Fruit fly (Drosophila melanogaster) whole organism, prepupa: ENCODE data around the gene CG14645.

Experiments used
- Blimp-1 ChIP-seq: fragments of 200-800 bp; sonication (Bioruptor generic); optimal IDR thresholded peaks from 3 replicates; lab custom pipeline; 2017; ENCODE audit warnings: missing biosample characterization, missing genetic modification characterization, mild to moderate bottlenecking, moderate library complexity, missing genetic modification reagents
- CG10631 ChIP-seq: fragments of 200-800 bp; sonication (Bioruptor generic); optimal IDR thresholded peaks from 2 replicates; lab custom pipeline; 2016; ENCODE audit warnings: missing biosample characterization, missing genetic modification characterization
- CG10669 ChIP-seq: fragments of 200-800 bp; sonication (Bioruptor generic); optimal IDR thresholded peaks from 3 replicates; lab custom pipeline; 2018; ENCODE audit warnings: missing biosample characterization, mild to moderate bottlenecking, missing genetic modification characterization, moderate library complexity
- CG11294 ChIP-seq: fragments of 200-800 bp; sonication (Bioruptor generic); IDR thresholded peaks from 2 replicates; pipeline ENCODE4 v1.3.6; 2022; ENCODE audit warnings: missing biosample characterization, missing genetic modification characterization
- CG11762 ChIP-seq: fragments of 200-800 bp; sonication (Bioruptor generic); optimal IDR thresholded peaks from 3 replicates; lab custom pipeline; 2016; ENCODE audit warnings: missing biosample characterization, missing genetic modification characterization; ENCODE audit not compliant: insufficient read depth
- CG11902 ChIP-seq: fragments of 200-800 bp; sonication (Bioruptor generic); optimal IDR thresholded peaks from 3 replicates; lab custom pipeline; 2016; ENCODE audit warnings: missing biosample characterization, missing genetic modification characterization
- CG15336 ChIP-seq: fragments of 200-800 bp; sonication (Bioruptor generic); IDR thresholded peaks from 2 replicates; pipeline ENCODE4 v1.3.6; 2022; ENCODE audit warnings: missing biosample characterization, missing genetic modification characterization
- CG1621 ChIP-seq: fragments of 200-800 bp; sonication (Bioruptor generic); optimal IDR thresholded peaks from 3 replicates; lab custom pipeline; 2018; ENCODE audit warnings: missing biosample characterization, mild to moderate bottlenecking, missing genetic modification characterization
- CG16779 ChIP-seq: fragments of 200-800 bp; sonication (Bioruptor generic); optimal IDR thresholded peaks from 3 replicates; lab custom pipeline; 2017; ENCODE audit warnings: missing biosample characterization, mild to moderate bottlenecking, missing genetic modification characterization
- CG3032 ChIP-seq: fragments of 200-800 bp; optimal IDR thresholded peaks from 2 replicates; lab custom pipeline; 2019; ENCODE audit warnings: missing biosample characterization, mild to moderate bottlenecking, missing genetic modification characterization, moderate library complexity
- CG31627 ChIP-seq: fragments of 200-800 bp; sonication (Bioruptor generic); optimal IDR thresholded peaks from 3 replicates; lab custom pipeline; 2016; ENCODE audit warnings: missing biosample characterization, missing genetic modification characterization
- CG32006 ChIP-seq: fragments of 200-800 bp; sonication (Bioruptor generic); optimal IDR thresholded peaks from 3 replicates; lab custom pipeline; 2017; ENCODE audit warnings: missing biosample characterization, mild to moderate bottlenecking, missing genetic modification characterization
- CG34406 ChIP-seq: fragments of 200-800 bp; sonication (Bioruptor generic); optimal IDR thresholded peaks from 3 replicates; lab custom pipeline; 2016; ENCODE audit warnings: missing biosample characterization, missing genetic modification characterization
- CG3919 ChIP-seq: fragments of 200-800 bp; sonication (Bioruptor generic); optimal IDR thresholded peaks from 3 replicates; lab custom pipeline; 2016; ENCODE audit warnings: missing biosample characterization, missing genetic modification characterization
- CG6163 ChIP-seq: fragments of 200-800 bp; sonication (Bioruptor generic); IDR thresholded peaks from 3 replicates; pipeline ENCODE4 v1.3.6; 2022; ENCODE audit warnings: missing biosample characterization, missing genetic modification characterization
- CG6276 ChIP-seq: fragments of 200-800 bp; sonication (Bioruptor generic); optimal IDR thresholded peaks from 2 replicates; lab custom pipeline; 2017; ENCODE audit warnings: missing biosample characterization, mild to moderate bottlenecking, missing genetic modification characterization
- CG6792 ChIP-seq: fragments of 200-800 bp; sonication (Bioruptor generic); optimal IDR thresholded peaks from 3 replicates; lab custom pipeline; 2016; ENCODE audit warnings: missing biosample characterization, missing genetic modification characterization
- CG6854 ChIP-seq: fragments of 200-800 bp; sonication (Bioruptor generic); optimal IDR thresholded peaks from 2 replicates; lab custom pipeline; 2017; ENCODE audit warnings: missing biosample characterization, mild to moderate bottlenecking, missing genetic modification characterization
- CG7368 ChIP-seq: fragments of 200-800 bp; sonication (Bioruptor generic); optimal IDR thresholded peaks from 3 replicates; lab custom pipeline; 2016; ENCODE audit warnings: missing biosample characterization, missing genetic modification characterization
- CG8319 ChIP-seq: fragments of 200-800 bp; sonication (Bioruptor generic); optimal IDR thresholded peaks from 3 replicates; lab custom pipeline; 2016; ENCODE audit warnings: missing biosample characterization, missing genetic modification characterization
- CG8632 ChIP-seq: fragments of 200-800 bp; sonication (Bioruptor generic); optimal IDR thresholded peaks from 3 replicates; lab custom pipeline; 2016; ENCODE audit warnings: missing biosample characterization, missing genetic modification characterization
- Eip78C ChIP-seq: fragments of 200-800 bp; sonication (Bioruptor generic); peaks from one replicate; lab custom pipeline; 2016; ENCODE audit warnings: missing biosample characterization, missing genetic modification characterization
- Eip93F ChIP-seq: fragments of 200-800 bp; sonication (Bioruptor generic); optimal IDR thresholded peaks from 2 replicates; lab custom pipeline; 2016; ENCODE audit warnings: missing biosample characterization, mild to moderate bottlenecking, missing genetic modification characterization
- Ets21C ChIP-seq: fragments of 200-800 bp; sonication (Bioruptor generic); optimal IDR thresholded peaks from 3 replicates; lab custom pipeline; 2016; ENCODE audit warnings: missing biosample characterization, missing genetic modification characterization
- Ets96B ChIP-seq: fragments of 200-800 bp; optimal IDR thresholded peaks from 2 replicates; lab custom pipeline; 2019; ENCODE audit warnings: missing biosample characterization, mild to moderate bottlenecking, missing genetic modification characterization, moderate library complexity
- Gug ChIP-seq: fragments of 200-800 bp; sonication (Bioruptor generic); IDR thresholded peaks from 2 replicates; pipeline ENCODE4 v1.3.6; 2022; ENCODE audit warnings: missing biosample characterization, missing genetic modification characterization
- Hr38 ChIP-seq: sonication (Bioruptor generic); optimal IDR thresholded peaks from 2 replicates; lab custom pipeline; 2016; ENCODE audit warnings: missing biosample characterization, missing genetic modification characterization
- Hr39 ChIP-seq: fragments of 200-800 bp; sonication (Bioruptor generic); optimal IDR thresholded peaks from 2 replicates; lab custom pipeline; 2016; ENCODE audit warnings: missing biosample characterization, missing genetic modification characterization
- Hr4 ChIP-seq: fragments of 200-800 bp; sonication (Bioruptor generic); optimal IDR thresholded peaks from 3 replicates; lab custom pipeline; 2016; ENCODE audit warnings: missing biosample characterization, missing genetic modification characterization
- Lpt ChIP-seq: fragments of 200-800 bp; sonication (Bioruptor generic); optimal IDR thresholded peaks from 3 replicates; lab custom pipeline; 2016; ENCODE audit warnings: missing biosample characterization, missing genetic modification characterization
- Sox15 ChIP-seq: fragments of 200-800 bp; sonication (Bioruptor generic); optimal IDR thresholded peaks from 3 replicates; lab custom pipeline; 2016; ENCODE audit warnings: missing biosample characterization, missing genetic modification characterization
- achi ChIP-seq: fragments of 200-800 bp; sonication (Bioruptor generic); optimal IDR thresholded peaks from 3 replicates; lab custom pipeline; 2016; ENCODE audit warnings: missing biosample characterization, missing genetic modification characterization
- acj6 ChIP-seq: fragments of 200-800 bp; sonication (Bioruptor generic); optimal IDR thresholded peaks from 3 replicates; lab custom pipeline; 2016; ENCODE audit warnings: missing biosample characterization, missing genetic modification characterization
- cyc ChIP-seq: fragments of 200-800 bp; sonication (Bioruptor generic); optimal IDR thresholded peaks from 3 replicates; lab custom pipeline; 2016; ENCODE audit warnings: missing biosample characterization, missing genetic modification characterization
- esn ChIP-seq: fragments of 200-800 bp; sonication (Bioruptor generic); optimal IDR thresholded peaks from 2 replicates; lab custom pipeline; 2016; ENCODE audit warnings: missing biosample characterization, mild to moderate bottlenecking, missing genetic modification characterization, moderate library complexity
- fd59A ChIP-seq: fragments of 200-800 bp; sonication (Bioruptor generic); optimal IDR thresholded peaks from 2 replicates; lab custom pipeline; 2017; ENCODE audit warnings: missing biosample characterization, mild to moderate bottlenecking, missing genetic modification characterization, missing genetic modification reagents
- fd85E ChIP-seq: fragments of 200-800 bp; sonication (Bioruptor generic); optimal IDR thresholded peaks from 3 replicates; lab custom pipeline; 2016; ENCODE audit warnings: missing biosample characterization, missing genetic modification characterization
- fkh ChIP-seq: fragments of 200-800 bp; sonication (Bioruptor generic); optimal IDR thresholded peaks from 3 replicates; lab custom pipeline; 2017; ENCODE audit warnings: missing biosample characterization, mild to moderate bottlenecking, missing genetic modification characterization, moderate library complexity
- lz ChIP-seq: fragments of 200-800 bp; sonication (Bioruptor generic); optimal IDR thresholded peaks from 3 replicates; lab custom pipeline; 2016; ENCODE audit warnings: missing biosample characterization, missing genetic modification characterization
- net ChIP-seq: fragments of 200-800 bp; sonication (Bioruptor generic); optimal IDR thresholded peaks from 3 replicates; lab custom pipeline; 2016; ENCODE audit warnings: missing biosample characterization, missing genetic modification characterization
- pdm3 ChIP-seq: fragments of 200-800 bp; sonication (Bioruptor generic); optimal IDR thresholded peaks from 3 replicates; lab custom pipeline; 2016; ENCODE audit warnings: missing biosample characterization, missing genetic modification characterization
- salr ChIP-seq, 2 experiments: fragments of 200-800 bp; sonication (Bioruptor generic); optimal IDR thresholded peaks; 3 replicates each; lab custom pipeline; 2016 to 2018; ENCODE audit warnings: missing biosample characterization in 2 of 2, missing genetic modification characterization in 2 of 2, mild to moderate bottlenecking in 1 of 2
- spab ChIP-seq: fragments of 200-800 bp; sonication (Bioruptor generic); optimal IDR thresholded peaks from 2 replicates; lab custom pipeline; 2017; ENCODE audit warnings: missing biosample characterization, mild to moderate bottlenecking, missing genetic modification characterization, missing genetic modification reagents
- ss ChIP-seq, 2 experiments: fragments of 200-800 bp; sonication (Bioruptor generic); optimal IDR thresholded peaks; 2 replicates in 1 of 2; 3 replicates in 1 of 2; lab custom pipeline; 2017 to 2018; ENCODE audit warnings: mild to moderate bottlenecking in 2 of 2, missing biosample characterization in 2 of 2, missing genetic modification characterization in 2 of 2, moderate library complexity in 1 of 2
- svp ChIP-seq: fragments of 200-800 bp; sonication (Bioruptor generic); peaks from one replicate; lab custom pipeline; 2016; ENCODE audit warnings: missing biosample characterization, missing genetic modification characterization
- topi ChIP-seq: fragments of 200-800 bp; sonication (Bioruptor generic); optimal IDR thresholded peaks from 3 replicates; lab custom pipeline; 2016; ENCODE audit warnings: missing biosample characterization, missing genetic modification characterization
- vri ChIP-seq: fragments of 200-800 bp; sonication (Bioruptor generic); optimal IDR thresholded peaks from 3 replicates; lab custom pipeline; 2016; ENCODE audit warnings: missing biosample characterization, mild to moderate bottlenecking, missing genetic modification characterization

CG14645 gene

dm6 chr3R:4319507-4320138 lies 15.3 kb upstream of the CG14645 start, which contains the start of gene CG9795 (continued):
- TF ChIP-seq CG10669 (GFP tag; lab: Kevin White, UChicago) (no peak), Lpt (GFP tag; lab: Kevin White, UChicago) (no peak), CG15336 (GFP tag; lab: Robert Waterston, UW) (no peak), CG6792 (GFP tag; lab: Kevin White, UChicago) (no peak), CG7368 (no peak), Hr38 (GFP tag; lab: Kevin White, UChicago) (no peak), fkh (no peak), vri (no peak)

dm6 chr3R:4333964-4334363 lies 934 bp upstream of the CG14645 start, which contains the start of gene CG9776:
TSS of gene CG9776 (minus strand) at chr3R:4334071.
- TF ChIP-seq Ets21C = no peak
- no peak for TF ChIP-seq salr (GFP tag; optimal IDR thresholded peaks at IDR 0.05; lab: Kevin White, UChicago)
- TF ChIP-seq fkh = peak; percentile 98
- TF ChIP-seq CG1621 (tag; lab: Kevin White, UChicago) = no peak
- no peak for TF ChIP-seq CG3919 (GFP tag; lab: Kevin White, UChicago)
- TF ChIP-seq CG31627 (GFP tag; lab: Kevin White, UChicago) = peak; percentile 60
- peak; percentile 25; the same call in 1 of the 2 replicates for TF ChIP-seq CG11294 (GFP tag; lab: Robert Waterston, UW)
- TF ChIP-seq topi (GFP tag; lab: Kevin White, UChicago) = no peak
- TF ChIP-seq cyc (GFP tag; lab: Kevin White, UChicago) = peak; percentile 69
- TF ChIP-seq CG8319 = peak; percentile 9
- peak; percentile 25 for TF ChIP-seq CG11902 (GFP tag; lab: Kevin White, UChicago)
- no peak for TF ChIP-seq CG6276
- peak; percentile 45 for TF ChIP-seq lz
- no peak for TF ChIP-seq Eip93F (GFP tag; lab: Kevin White, UChicago)
- no peak for TF ChIP-seq CG32006 (GFP tag; lab: Kevin White, UChicago)
- TF ChIP-seq Sox15 (GFP tag; lab: Kevin White, UChicago) = peak; percentile 38
- peak; percentile 70 for TF ChIP-seq Hr39 (GFP tag; lab: Kevin White, UChicago)
- no peak for TF ChIP-seq CG6854 (GFP tag; lab: Kevin White, UChicago)
- no peak for TF ChIP-seq CG7368
- no peak for TF ChIP-seq CG16779 (tag; lab: Kevin White, UChicago)
- peak; percentile 20 for TF ChIP-seq fd59A
- peak; percentile 54 for TF ChIP-seq CG3032 (tag; lab: Kevin White, UChicago)
- no peak for TF ChIP-seq Eip78C (GFP tag; lab: Kevin White, UChicago)
- no peak for TF ChIP-seq CG15336 (GFP tag; lab: Robert Waterston, UW)
- no peak for TF ChIP-seq Ets96B
- no peak for TF ChIP-seq Gug (GFP tag; lab: Robert Waterston, UW)
- TF ChIP-seq esn (GFP tag; lab: Kevin White, UChicago) = peak; percentile 52
- TF ChIP-seq CG6792 (GFP tag; lab: Kevin White, UChicago) = no peak
- TF ChIP-seq svp (GFP tag; lab: Kevin White, UChicago) = no peak
- TF ChIP-seq CG6163 = no peak
- no peak for TF ChIP-seq ss (GFP tag; optimal IDR thresholded peaks at IDR 0.05; lab: Kevin White, UChicago)
- TF ChIP-seq achi (GFP tag; lab: Kevin White, UChicago) = no peak
- no peak for TF ChIP-seq CG34406 (GFP tag; lab: Kevin White, UChicago)
- TF ChIP-seq CG11762 = no peak
- TF ChIP-seq CG8632 (GFP tag; lab: Kevin White, UChicago) = no peak
- TF ChIP-seq Hr4 (GFP tag; lab: Kevin White, UChicago) = no peak
- TF ChIP-seq Blimp-1 = no peak
- no peak for TF ChIP-seq CG10631 (GFP tag; lab: Kevin White, UChicago)
- no peak for TF ChIP-seq spab (GFP tag; lab: Kevin White, UChicago)
- TF ChIP-seq pdm3 (GFP tag; lab: Kevin White, UChicago) = no peak
- TF ChIP-seq net (GFP tag; lab: Kevin White, UChicago) = no peak
- TF ChIP-seq Hr38 (GFP tag; lab: Kevin White, UChicago) = no peak
- no peak for TF ChIP-seq vri
- no peak for TF ChIP-seq fd85E (GFP tag; lab: Kevin White, UChicago)
- TF ChIP-seq acj6 (GFP tag; lab: Kevin White, UChicago) = no peak
- TF ChIP-seq, all 60 proteins: peak for 12
